Fruit fly (Drosophila melanogaster) whole organism, prepupa: Measurements from ENCODE around the gene CG11619.
A peak's percentile ranks its signal among the peaks of the same experiment; 100 is the strongest.

Source experiments
- CG10631 ChIP-seq: fragments of 200-800 bp; sonication (Bioruptor generic); optimal IDR thresholded peaks from 2 replicates; lab custom pipeline; 2016; ENCODE audit warnings: missing biosample characterization, missing genetic modification characterization
- CG10669 ChIP-seq: fragments of 200-800 bp; sonication (Bioruptor generic); optimal IDR thresholded peaks from 3 replicates; lab custom pipeline; 2018; ENCODE audit warnings: missing biosample characterization, mild to moderate bottlenecking, missing genetic modification characterization, moderate library complexity
- CG11762 ChIP-seq: fragments of 200-800 bp; sonication (Bioruptor generic); optimal IDR thresholded peaks from 3 replicates; lab custom pipeline; 2016; ENCODE audit warnings: missing biosample characterization, missing genetic modification characterization; ENCODE audit not compliant: insufficient read depth
- CG11902 ChIP-seq: fragments of 200-800 bp; sonication (Bioruptor generic); optimal IDR thresholded peaks from 3 replicates; lab custom pipeline; 2016; ENCODE audit warnings: missing biosample characterization, missing genetic modification characterization
- CG15336 ChIP-seq: fragments of 200-800 bp; sonication (Bioruptor generic); IDR thresholded peaks from 2 replicates; pipeline ENCODE4 v1.3.6; 2022; ENCODE audit warnings: missing biosample characterization, missing genetic modification characterization
- CG1621 ChIP-seq: fragments of 200-800 bp; sonication (Bioruptor generic); optimal IDR thresholded peaks from 3 replicates; lab custom pipeline; 2018; ENCODE audit warnings: missing biosample characterization, mild to moderate bottlenecking, missing genetic modification characterization
- CG16779 ChIP-seq: fragments of 200-800 bp; sonication (Bioruptor generic); optimal IDR thresholded peaks from 3 replicates; lab custom pipeline; 2017; ENCODE audit warnings: missing biosample characterization, mild to moderate bottlenecking, missing genetic modification characterization
- CG31627 ChIP-seq: fragments of 200-800 bp; sonication (Bioruptor generic); optimal IDR thresholded peaks from 3 replicates; lab custom pipeline; 2016; ENCODE audit warnings: missing biosample characterization, missing genetic modification characterization
- CG32006 ChIP-seq: fragments of 200-800 bp; sonication (Bioruptor generic); optimal IDR thresholded peaks from 3 replicates; lab custom pipeline; 2017; ENCODE audit warnings: missing biosample characterization, mild to moderate bottlenecking, missing genetic modification characterization
- CG34406 ChIP-seq: fragments of 200-800 bp; sonication (Bioruptor generic); optimal IDR thresholded peaks from 3 replicates; lab custom pipeline; 2016; ENCODE audit warnings: missing biosample characterization, missing genetic modification characterization
- CG3919 ChIP-seq: fragments of 200-800 bp; sonication (Bioruptor generic); optimal IDR thresholded peaks from 3 replicates; lab custom pipeline; 2016; ENCODE audit warnings: missing biosample characterization, missing genetic modification characterization
- CG4318 ChIP-seq: fragments of 200-800 bp; sonication (Bioruptor generic); optimal IDR thresholded peaks from 3 replicates; lab custom pipeline; 2017; ENCODE audit warnings: missing biosample characterization, mild to moderate bottlenecking, missing genetic modification characterization
- CG8119 ChIP-seq: fragments of 200-800 bp; sonication (Bioruptor generic); IDR thresholded peaks from 3 replicates; pipeline ENCODE4 v1.3.6; 2022; ENCODE audit warnings: missing biosample characterization, missing genetic modification characterization
- CG8632 ChIP-seq: fragments of 200-800 bp; sonication (Bioruptor generic); optimal IDR thresholded peaks from 3 replicates; lab custom pipeline; 2016; ENCODE audit warnings: missing biosample characterization, missing genetic modification characterization
- CG9139 ChIP-seq: fragments of 200-800 bp; sonication (Bioruptor generic); optimal IDR thresholded peaks from 3 replicates; lab custom pipeline; 2017; ENCODE audit warnings: missing biosample characterization, mild to moderate bottlenecking, missing genetic modification characterization
- Eip75B ChIP-seq: fragments of 200-800 bp; sonication (Bioruptor generic); optimal IDR thresholded peaks from 3 replicates; lab custom pipeline; 2016; ENCODE audit warnings: missing biosample characterization, missing genetic modification characterization
- Eip78C ChIP-seq: fragments of 200-800 bp; sonication (Bioruptor generic); peaks from one replicate; lab custom pipeline; 2016; ENCODE audit warnings: missing biosample characterization, missing genetic modification characterization
- Ets96B ChIP-seq: fragments of 200-800 bp; optimal IDR thresholded peaks from 2 replicates; lab custom pipeline; 2019; ENCODE audit warnings: missing biosample characterization, mild to moderate bottlenecking, missing genetic modification characterization, moderate library complexity
- Hr38 ChIP-seq: sonication (Bioruptor generic); optimal IDR thresholded peaks from 2 replicates; lab custom pipeline; 2016; ENCODE audit warnings: missing biosample characterization, missing genetic modification characterization
- Hr4 ChIP-seq: fragments of 200-800 bp; sonication (Bioruptor generic); optimal IDR thresholded peaks from 3 replicates; lab custom pipeline; 2016; ENCODE audit warnings: missing biosample characterization, missing genetic modification characterization
- Lpt ChIP-seq: fragments of 200-800 bp; sonication (Bioruptor generic); optimal IDR thresholded peaks from 3 replicates; lab custom pipeline; 2016; ENCODE audit warnings: missing biosample characterization, missing genetic modification characterization
- OdsH ChIP-seq: fragments of 200-800 bp; sonication (Bioruptor generic); optimal IDR thresholded peaks from 3 replicates; lab custom pipeline; 2016; ENCODE audit warnings: missing biosample characterization, missing genetic modification characterization
- Sox14 ChIP-seq: fragments of 200-800 bp; sonication (Bioruptor generic); optimal IDR thresholded peaks from 3 replicates; lab custom pipeline; 2016; ENCODE audit warnings: missing biosample characterization, missing genetic modification characterization
- Sox15 ChIP-seq: fragments of 200-800 bp; sonication (Bioruptor generic); optimal IDR thresholded peaks from 3 replicates; lab custom pipeline; 2016; ENCODE audit warnings: missing biosample characterization, missing genetic modification characterization
- dsx ChIP-seq: fragments of 200-800 bp; optimal IDR thresholded peaks from 3 replicates; lab custom pipeline; 2019; ENCODE audit warnings: missing biosample characterization, mild to moderate bottlenecking, missing genetic modification characterization, moderate library complexity; ENCODE audit not compliant: poor library complexity, severe bottlenecking
- eg ChIP-seq: fragments of 200-800 bp; sonication (Bioruptor generic); IDR thresholded peaks from 3 replicates; pipeline ENCODE4 v1.3.6; 2022; ENCODE audit warnings: missing biosample characterization, missing genetic modification characterization
- fd59A ChIP-seq: fragments of 200-800 bp; sonication (Bioruptor generic); optimal IDR thresholded peaks from 2 replicates; lab custom pipeline; 2017; ENCODE audit warnings: missing biosample characterization, mild to moderate bottlenecking, missing genetic modification characterization, missing genetic modification reagents
- fd85E ChIP-seq: fragments of 200-800 bp; sonication (Bioruptor generic); optimal IDR thresholded peaks from 3 replicates; lab custom pipeline; 2016; ENCODE audit warnings: missing biosample characterization, missing genetic modification characterization
- fkh ChIP-seq: fragments of 200-800 bp; sonication (Bioruptor generic); optimal IDR thresholded peaks from 3 replicates; lab custom pipeline; 2017; ENCODE audit warnings: missing biosample characterization, mild to moderate bottlenecking, missing genetic modification characterization, moderate library complexity
- spab ChIP-seq: fragments of 200-800 bp; sonication (Bioruptor generic); optimal IDR thresholded peaks from 2 replicates; lab custom pipeline; 2017; ENCODE audit warnings: missing biosample characterization, mild to moderate bottlenecking, missing genetic modification characterization, missing genetic modification reagents
- ss ChIP-seq, 2 experiments: fragments of 200-800 bp; sonication (Bioruptor generic); optimal IDR thresholded peaks; 2 replicates in 1 of 2; 3 replicates in 1 of 2; lab custom pipeline; 2017 to 2018; ENCODE audit warnings: mild to moderate bottlenecking in 2 of 2, missing biosample characterization in 2 of 2, missing genetic modification characterization in 2 of 2, moderate library complexity in 1 of 2
- svp ChIP-seq: fragments of 200-800 bp; sonication (Bioruptor generic); peaks from one replicate; lab custom pipeline; 2016; ENCODE audit warnings: missing biosample characterization, missing genetic modification characterization
- vri ChIP-seq: fragments of 200-800 bp; sonication (Bioruptor generic); optimal IDR thresholded peaks from 3 replicates; lab custom pipeline; 2016; ENCODE audit warnings: missing biosample characterization, mild to moderate bottlenecking, missing genetic modification characterization

The CG11619 gene

DNA sequence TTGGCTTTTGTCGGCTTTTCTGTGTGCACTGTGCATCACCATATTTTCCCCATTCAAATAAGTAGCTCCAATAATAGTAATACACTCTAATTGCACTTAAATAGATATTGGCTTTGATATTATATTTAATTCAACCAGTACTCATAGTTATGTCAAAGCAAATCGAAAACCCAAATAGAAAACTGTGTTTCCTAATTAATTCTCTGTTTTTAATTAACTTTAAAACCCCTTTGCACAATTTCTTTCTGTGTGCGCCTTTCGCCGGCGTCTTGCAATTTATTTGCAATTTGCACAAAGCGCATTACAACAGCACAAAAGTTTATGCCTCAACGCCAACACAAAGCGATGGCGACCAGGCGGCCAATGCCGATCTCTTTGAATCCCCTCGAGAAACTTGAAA, 23.1 kb upstream of the CG11619 start (continued):
- TF ChIP-seq ss (GFP tag; optimal IDR thresholded peaks at IDR 0.05; lab: Kevin White, UChicago): no peak
- no peak for TF ChIP-seq CG9139 (GFP tag; lab: Kevin White, UChicago)
- peak; percentile 49 for TF ChIP-seq OdsH (GFP tag; lab: Kevin White, UChicago)
- TF ChIP-seq eg (GFP tag; lab: Robert Waterston, UW): peak; percentile 64
- TF ChIP-seq Hr38 (GFP tag; lab: Kevin White, UChicago): no peak

DNA sequence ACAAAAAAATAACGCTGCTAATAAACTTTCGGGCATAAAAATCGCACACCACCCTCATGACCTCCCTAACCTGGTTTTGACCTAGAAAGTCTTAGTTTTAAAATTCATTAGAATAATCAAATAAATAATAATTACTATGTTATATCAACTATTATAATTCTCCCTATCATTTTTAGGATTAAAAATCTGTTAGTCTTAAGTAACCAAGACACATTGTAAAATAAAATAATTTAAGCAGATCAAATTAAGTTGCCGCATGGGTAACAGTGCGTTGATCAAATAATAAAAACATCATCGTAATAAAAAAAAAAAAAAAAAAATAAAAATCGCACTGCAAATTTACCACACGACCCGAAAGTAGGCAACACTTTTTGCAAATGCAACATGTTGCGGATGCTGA, 20.7 kb upstream of the CG11619 start:
- TF ChIP-seq dsx: peak; percentile 32
- TF ChIP-seq, all 60 proteins: peak for 1; not testable (repeated sequence) for 59

DNA sequence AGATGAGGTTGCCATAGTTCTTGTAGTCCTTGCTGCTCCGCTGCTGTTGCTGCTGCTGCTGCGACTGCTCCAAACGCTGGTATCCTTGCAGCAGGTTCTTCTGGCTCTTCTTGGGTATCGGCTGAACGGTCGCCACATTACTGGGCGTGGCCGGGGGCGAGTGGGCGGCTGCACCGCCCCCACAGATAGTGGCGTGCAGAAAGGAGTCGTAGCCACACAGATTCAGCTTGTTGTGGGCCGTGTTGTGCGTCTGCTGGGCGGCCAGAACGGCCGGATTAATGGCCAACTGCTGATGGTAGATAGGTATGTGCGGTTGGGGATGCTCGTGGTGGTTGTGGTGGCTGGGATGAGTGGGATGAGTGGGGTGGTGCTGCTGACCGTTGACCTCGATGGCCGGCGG, 17.3 kb upstream of the CG11619 start:
- TF ChIP-seq Sox14 (GFP tag; lab: Kevin White, UChicago) (no peak), Ets96B (no peak), CG4318 (GFP tag; lab: Kevin White, UChicago) (no peak), CG31627 (GFP tag; lab: Kevin White, UChicago) (no peak)

DNA sequence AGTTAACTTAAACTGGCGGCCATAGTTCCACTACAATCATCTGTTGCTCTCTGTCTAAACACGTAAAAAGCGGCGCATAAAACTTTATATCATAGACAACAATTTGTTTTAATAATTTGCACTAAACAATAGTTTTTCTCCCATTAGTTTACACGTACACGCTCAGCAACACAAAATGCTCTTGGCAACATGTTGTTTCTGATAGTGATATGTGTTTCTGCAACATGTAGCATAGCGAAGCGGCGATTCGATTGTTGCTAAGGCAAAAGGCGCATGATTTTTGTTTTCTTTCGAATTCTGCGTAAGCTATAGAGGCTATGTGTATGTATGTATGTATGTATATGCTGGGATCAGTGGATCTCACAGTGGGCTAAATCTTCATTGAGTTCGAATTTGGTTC, 16.0 kb upstream of the CG11619 start:
- TF ChIP-seq CG11902 (GFP tag; lab: Kevin White, UChicago) (no peak), fd59A (no peak), CG16779 (tag; lab: Kevin White, UChicago) (no peak), fkh (GFP tag; lab: Kevin White, UChicago) (no peak), spab (GFP tag; lab: Kevin White, UChicago) (no peak), Eip75B (GFP tag; lab: Kevin White, UChicago) (no peak)

DNA sequence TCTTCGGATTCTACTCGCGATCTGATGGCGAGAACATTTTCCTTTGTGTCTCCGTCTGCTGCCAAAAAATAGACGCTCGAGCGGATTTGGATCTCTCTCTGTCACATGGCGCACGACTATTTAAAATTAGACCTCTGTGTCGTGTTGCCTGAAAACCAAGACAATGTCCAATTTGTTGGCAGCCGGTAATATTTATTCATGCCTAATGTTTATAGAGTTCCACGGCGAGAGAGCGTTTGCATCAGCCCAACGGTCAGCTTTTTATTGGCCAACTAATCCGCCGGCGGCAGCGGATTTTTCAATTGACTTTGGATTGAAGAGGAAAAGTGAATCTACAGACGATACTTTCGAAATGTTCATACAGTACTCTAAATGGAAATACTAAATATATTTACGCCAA, 15.1 kb upstream of the CG11619 start, which contains the start of gene SmydA-2:
TSS of gene SmydA-2 (minus strand) at position 33 of the 400 bp plus-strand sequence.
- TF ChIP-seq fkh (GFP tag; lab: Kevin White, UChicago) (no peak), Eip78C (GFP tag; lab: Kevin White, UChicago) (peak; percentile 17)

DNA sequence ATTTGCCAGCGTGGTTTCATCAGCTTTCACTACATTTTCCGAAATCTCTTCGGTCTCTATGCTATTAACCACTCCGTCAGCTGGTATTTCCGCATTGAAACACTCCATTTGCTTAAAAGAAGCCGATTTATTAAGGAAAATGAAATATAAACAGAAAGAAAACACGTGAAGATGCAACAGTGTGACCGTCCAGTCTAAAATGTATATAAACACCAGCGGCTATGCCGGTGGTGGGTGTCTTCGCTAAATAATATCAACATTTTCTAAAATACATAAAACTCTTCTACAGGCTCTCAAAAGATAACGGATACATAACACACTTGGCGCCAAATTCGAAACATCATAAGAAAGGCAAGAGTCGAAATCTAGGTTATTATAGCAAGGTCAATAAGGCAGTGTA, 12.3 kb upstream of the CG11619 start, which contains the start of gene CG3808:
TSS of gene CG3808 (minus strand) at position 196 of the 400 bp plus-strand sequence.
- no peak for TF ChIP-seq svp (GFP tag; lab: Kevin White, UChicago)
- TF ChIP-seq CG8119: no peak
- TF ChIP-seq Ets96B: no peak
- peak; percentile 30 for TF ChIP-seq Sox14 (GFP tag; lab: Kevin White, UChicago)
- no peak for TF ChIP-seq CG10669 (GFP tag; lab: Kevin White, UChicago)
- no peak for TF ChIP-seq CG34406 (GFP tag; lab: Kevin White, UChicago)
- no peak for TF ChIP-seq eg (GFP tag; lab: Robert Waterston, UW)

DNA sequence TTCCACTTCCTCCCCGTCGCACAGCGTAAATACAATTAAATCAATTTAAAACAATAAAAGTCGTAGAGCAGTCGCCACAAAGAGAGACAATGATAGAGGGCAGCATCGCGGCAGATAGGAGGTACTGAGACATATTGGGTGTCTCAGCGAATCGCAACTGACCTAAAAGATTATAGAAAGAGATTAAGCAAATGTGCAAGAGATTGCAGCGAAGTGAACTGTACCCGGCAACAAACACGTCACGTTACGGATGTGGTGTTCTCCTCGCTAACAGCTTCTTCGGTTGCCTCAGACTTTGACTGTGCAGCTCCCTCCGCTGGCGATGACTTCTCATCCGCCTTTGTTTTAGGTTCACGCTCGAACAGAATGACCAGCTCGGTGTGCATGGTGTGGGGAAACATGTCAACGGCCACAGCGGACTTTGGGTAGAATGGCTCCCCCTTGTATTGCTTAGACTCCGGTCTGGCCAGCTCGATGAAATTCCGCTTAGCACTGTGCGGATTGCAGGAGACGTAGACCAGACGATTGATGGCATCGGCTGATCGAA, 10.2 kb upstream of the CG11619 start:
- TF ChIP-seq Lpt (GFP tag; lab: Kevin White, UChicago) (no peak), svp (GFP tag; lab: Kevin White, UChicago) (peak; percentile 96), CG10631 (no peak), CG1621 (no peak), Eip78C (GFP tag; lab: Kevin White, UChicago) (peak; percentile 47), Sox14 (GFP tag; lab: Kevin White, UChicago) (peak; percentile 43)

DNA sequence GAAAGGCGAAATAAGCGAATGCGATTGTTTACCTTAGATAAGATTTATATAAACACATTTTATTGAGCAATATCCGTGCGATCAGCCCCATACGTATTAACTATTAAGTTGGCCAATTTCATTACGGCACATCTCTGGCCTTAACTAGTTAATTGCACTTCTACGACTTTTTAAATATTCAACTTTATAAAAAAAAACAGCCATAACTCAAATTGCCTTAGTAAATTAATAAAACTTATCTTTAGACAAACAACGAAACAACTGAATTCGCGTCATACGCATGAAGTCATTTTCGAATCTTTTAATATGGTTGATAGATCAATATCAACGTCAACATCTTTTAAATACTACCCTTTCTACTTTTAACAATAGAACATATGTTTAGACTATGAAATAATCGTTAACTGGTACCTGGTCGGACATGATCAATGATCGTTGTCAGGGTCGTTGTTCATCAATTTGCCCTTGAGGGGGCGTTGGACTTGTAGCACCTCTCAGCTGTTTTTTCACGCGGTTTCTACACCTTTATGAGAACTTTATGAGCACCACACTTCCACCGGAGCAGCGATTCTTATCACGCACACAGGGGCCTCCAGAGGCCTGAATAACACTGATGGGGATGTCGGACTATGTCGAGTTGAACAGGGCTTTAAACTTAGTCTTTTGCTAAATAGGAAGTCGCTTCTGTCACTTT, 9.6 kb upstream of the CG11619 start, which contains the start of gene CG18135:
TSS of gene CG18135 (minus strand) at position 694 of the 694 bp plus-strand sequence.
- no peak for TF ChIP-seq Sox14 (GFP tag; lab: Kevin White, UChicago)
- no peak for TF ChIP-seq Sox15 (GFP tag; lab: Kevin White, UChicago)
- TF ChIP-seq CG8632: no peak
- no peak for TF ChIP-seq CG3919
- no peak for TF ChIP-seq CG15336 (GFP tag; lab: Robert Waterston, UW)
- TF ChIP-seq Hr4 (GFP tag; lab: Kevin White, UChicago): no peak
- no peak for TF ChIP-seq CG34406 (GFP tag; lab: Kevin White, UChicago)
- TF ChIP-seq CG32006 (GFP tag; lab: Kevin White, UChicago): no peak
- TF ChIP-seq vri (GFP tag; lab: Kevin White, UChicago): no peak
- no peak for TF ChIP-seq CG11762
- TF ChIP-seq CG1621: no peak
- TF ChIP-seq fd85E (GFP tag; lab: Kevin White, UChicago): no peak
- TF ChIP-seq ss (GFP tag; optimal IDR thresholded peaks at IDR 0.05; lab: Kevin White, UChicago): no peak
